Worm (Caenorhabditis elegans): Measurements from ENCODE around the gene C06C3.4.

- TF ChIP-seq him-1 (tag; optimal IDR thresholded peaks at IDR 0.05), result no peak
- no peak for TF ChIP-seq W03F9.2 (tag; optimal IDR thresholded peaks at IDR 0.05)
These were observed 28.0 kb upstream of the C06C3.4 start for ce11 chrII:9345116-9345515.
